Fruit fly (Drosophila melanogaster): ENCODE data around the gene Kap-alpha3.

Gene Kap-alpha3

dm6 chr3R:9534125-9534496 lies 43.4 kb downstream of the Kap-alpha3 start (continued):
- TF ChIP-seq CG16779 (GFP tag; IDR thresholded peaks at IDR 0.05) (peak; percentile 60), CG10209 (GFP tag; optimal IDR thresholded peaks at IDR 0.05) (peak; percentile 87), CG9797 (GFP tag; optimal IDR thresholded peaks at IDR 0.05) (no peak), twi (tag; optimal IDR thresholded peaks at IDR 0.05) (peak; percentile 83), D (optimal IDR thresholded peaks at IDR 0.05) (no peak), D (GFP tag; optimal IDR thresholded peaks at IDR 0.05) (peak; percentile 94), CG1233 (GFP tag; optimal IDR thresholded peaks at IDR 0.05) (peak; percentile 88), NFAT (GFP tag; IDR thresholded peaks at IDR 0.05) (peak; percentile 78), CG15011 (GFP tag; optimal IDR thresholded peaks at IDR 0.05) (peak; percentile 79), abd-A (tag; optimal IDR thresholded peaks at IDR 0.05) (no peak), dmrt99B (tag; optimal IDR thresholded peaks at IDR 0.05) (peak; percentile 98), ewg (GFP tag; optimal IDR thresholded peaks at IDR 0.05) (peak; percentile 91), org-1 (GFP tag; optimal IDR thresholded peaks at IDR 0.05) (peak; percentile 84), Ssrp (tag; optimal IDR thresholded peaks at IDR 0.05) (peak; percentile 95), CHES-1-like (GFP tag; optimal IDR thresholded peaks at IDR 0.05) (peak; percentile 90), HLH54F (GFP tag; optimal IDR thresholded peaks at IDR 0.05) (peak; percentile 82), Dip2 (GFP tag; IDR thresholded peaks at IDR 0.05) (no peak; the same call in 1 of the 2 replicates), her (GFP tag; optimal IDR thresholded peaks at IDR 0.05) (peak; percentile 84), ttk (GFP tag; IDR thresholded peaks at IDR 0.05) (peak; percentile 91), Trl (optimal IDR thresholded peaks at IDR 0.05) (no peak), Trl (GFP tag; optimal IDR thresholded peaks at IDR 0.05) (peak; percentile 88), CG8924 (tag; optimal IDR thresholded peaks at IDR 0.05) (peak; percentile 96), CG11247 (GFP tag; IDR thresholded peaks at IDR 0.05) (peak; percentile 81), CG12071 (GFP tag; optimal IDR thresholded peaks at IDR 0.05) (peak; percentile 87), crol (GFP tag; IDR thresholded peaks at IDR 0.05) (peak; percentile 42; the same call in 1 of the 2 replicates), hkb (optimal IDR thresholded peaks at IDR 0.05) (no peak), hkb (GFP tag; IDR thresholded peaks at IDR 0.05) (peak; percentile 93), yki (optimal IDR thresholded peaks at IDR 0.05) (no peak), tgo (GFP tag; IDR thresholded peaks at IDR 0.05) (peak; percentile 91), Chrac-16 (GFP tag; optimal IDR thresholded peaks at IDR 0.05) (peak; percentile 83), CG1647 (GFP tag; optimal IDR thresholded peaks at IDR 0.05) (peak; percentile 90), sd (tag; optimal IDR thresholded peaks at IDR 0.05) (peak; percentile 38), CG1602 (GFP tag; optimal IDR thresholded peaks at IDR 0.05) (peak; percentile 91), Meics (GFP tag; optimal IDR thresholded peaks at IDR 0.05) (peak; percentile 86), h (optimal IDR thresholded peaks at IDR 0.05) (no peak), CG4282 (GFP tag; optimal IDR thresholded peaks at IDR 0.05) (peak; percentile 51), TFAM (GFP tag; optimal IDR thresholded peaks at IDR 0.05) (peak; percentile 65), CG1529 (GFP tag; optimal IDR thresholded peaks at IDR 0.05) (peak; percentile 95), Gsc (GFP tag; IDR thresholded peaks at IDR 0.05) (no peak; the same call in 1 of the 2 replicates), Max (GFP tag; optimal IDR thresholded peaks at IDR 0.05) (peak; percentile 86), Jarid2 (GFP tag; optimal IDR thresholded peaks at IDR 0.05) (no peak), Dad (GFP tag; optimal IDR thresholded peaks at IDR 0.05) (peak; percentile 87), CG7839 (tag; optimal IDR thresholded peaks at IDR 0.05) (peak; percentile 95), gsb (GFP tag; IDR thresholded peaks at IDR 0.05) (peak; percentile 78), jumu (GFP tag; optimal IDR thresholded peaks at IDR 0.05) (peak; percentile 81), ac (GFP tag; optimal IDR thresholded peaks at IDR 0.05) (peak; percentile 2), CG9609 (GFP tag; optimal IDR thresholded peaks at IDR 0.05) (peak; percentile 90), Dll (GFP tag; IDR thresholded peaks at IDR 0.05; ENCODE audit: partially characterized antibody) (no peak), slbo (GFP tag; IDR thresholded peaks at IDR 0.05) (peak; percentile 93), CG16863 (GFP tag; optimal IDR thresholded peaks at IDR 0.05) (peak; percentile 94), sr (GFP tag; IDR thresholded peaks at IDR 0.05) (peak; percentile 54; the same call in 2 of the 3 replicates), tup (GFP tag; optimal IDR thresholded peaks at IDR 0.05) (peak; percentile 53), CG9215 (GFP tag; IDR thresholded peaks at IDR 0.05) (no peak), pnt (GFP tag; optimal IDR thresholded peaks at IDR 0.05) (peak; percentile 92)

All from whole organism, embryonic.